Fruit fly (Drosophila melanogaster) whole organism, prepupa: ENCODE measurements around the gene CG32829.

ENCODE experiments used
- CG10631 ChIP-seq: fragments of 200-800 bp; sonication (Bioruptor generic); optimal IDR thresholded peaks from 2 replicates; lab custom pipeline; 2016; ENCODE audit warnings: missing biosample characterization, missing genetic modification characterization
- CG10669 ChIP-seq: fragments of 200-800 bp; sonication (Bioruptor generic); optimal IDR thresholded peaks from 3 replicates; lab custom pipeline; 2018; ENCODE audit warnings: missing biosample characterization, mild to moderate bottlenecking, missing genetic modification characterization, moderate library complexity
- CG11762 ChIP-seq: fragments of 200-800 bp; sonication (Bioruptor generic); optimal IDR thresholded peaks from 3 replicates; lab custom pipeline; 2016; ENCODE audit warnings: missing biosample characterization, missing genetic modification characterization; ENCODE audit not compliant: insufficient read depth
- CG15336 ChIP-seq: fragments of 200-800 bp; sonication (Bioruptor generic); IDR thresholded peaks from 2 replicates; pipeline ENCODE4 v1.3.6; 2022; ENCODE audit warnings: missing biosample characterization, missing genetic modification characterization
- CG3032 ChIP-seq: fragments of 200-800 bp; optimal IDR thresholded peaks from 2 replicates; lab custom pipeline; 2019; ENCODE audit warnings: missing biosample characterization, mild to moderate bottlenecking, missing genetic modification characterization, moderate library complexity
- CG32006 ChIP-seq: fragments of 200-800 bp; sonication (Bioruptor generic); optimal IDR thresholded peaks from 3 replicates; lab custom pipeline; 2017; ENCODE audit warnings: missing biosample characterization, mild to moderate bottlenecking, missing genetic modification characterization
- CG34406 ChIP-seq: fragments of 200-800 bp; sonication (Bioruptor generic); optimal IDR thresholded peaks from 3 replicates; lab custom pipeline; 2016; ENCODE audit warnings: missing biosample characterization, missing genetic modification characterization
- CG3919 ChIP-seq: fragments of 200-800 bp; sonication (Bioruptor generic); optimal IDR thresholded peaks from 3 replicates; lab custom pipeline; 2016; ENCODE audit warnings: missing biosample characterization, missing genetic modification characterization
- CG6163 ChIP-seq: fragments of 200-800 bp; sonication (Bioruptor generic); IDR thresholded peaks from 3 replicates; pipeline ENCODE4 v1.3.6; 2022; ENCODE audit warnings: missing biosample characterization, missing genetic modification characterization
- CG6276 ChIP-seq: fragments of 200-800 bp; sonication (Bioruptor generic); optimal IDR thresholded peaks from 2 replicates; lab custom pipeline; 2017; ENCODE audit warnings: missing biosample characterization, mild to moderate bottlenecking, missing genetic modification characterization
- CG6792 ChIP-seq: fragments of 200-800 bp; sonication (Bioruptor generic); optimal IDR thresholded peaks from 3 replicates; lab custom pipeline; 2016; ENCODE audit warnings: missing biosample characterization, missing genetic modification characterization
- CG6808 ChIP-seq: fragments of 200-800 bp; sonication (Bioruptor generic); optimal IDR thresholded peaks from 3 replicates; lab custom pipeline; 2017; ENCODE audit warnings: missing biosample characterization, missing genetic modification characterization, mild to moderate bottlenecking, moderate library complexity, missing genetic modification reagents
- CG7368 ChIP-seq: fragments of 200-800 bp; sonication (Bioruptor generic); optimal IDR thresholded peaks from 3 replicates; lab custom pipeline; 2016; ENCODE audit warnings: missing biosample characterization, missing genetic modification characterization
- CG8119 ChIP-seq: fragments of 200-800 bp; sonication (Bioruptor generic); IDR thresholded peaks from 3 replicates; pipeline ENCODE4 v1.3.6; 2022; ENCODE audit warnings: missing biosample characterization, missing genetic modification characterization
- CG8319 ChIP-seq: fragments of 200-800 bp; sonication (Bioruptor generic); optimal IDR thresholded peaks from 3 replicates; lab custom pipeline; 2016; ENCODE audit warnings: missing biosample characterization, missing genetic modification characterization
- CG9139 ChIP-seq: fragments of 200-800 bp; sonication (Bioruptor generic); optimal IDR thresholded peaks from 3 replicates; lab custom pipeline; 2017; ENCODE audit warnings: missing biosample characterization, mild to moderate bottlenecking, missing genetic modification characterization
- Eip78C ChIP-seq: fragments of 200-800 bp; sonication (Bioruptor generic); peaks from one replicate; lab custom pipeline; 2016; ENCODE audit warnings: missing biosample characterization, missing genetic modification characterization
- Ets96B ChIP-seq: fragments of 200-800 bp; optimal IDR thresholded peaks from 2 replicates; lab custom pipeline; 2019; ENCODE audit warnings: missing biosample characterization, mild to moderate bottlenecking, missing genetic modification characterization, moderate library complexity
- Hr39 ChIP-seq: fragments of 200-800 bp; sonication (Bioruptor generic); optimal IDR thresholded peaks from 2 replicates; lab custom pipeline; 2016; ENCODE audit warnings: missing biosample characterization, missing genetic modification characterization
- Hr4 ChIP-seq: fragments of 200-800 bp; sonication (Bioruptor generic); optimal IDR thresholded peaks from 3 replicates; lab custom pipeline; 2016; ENCODE audit warnings: missing biosample characterization, missing genetic modification characterization
- Lpt ChIP-seq: fragments of 200-800 bp; sonication (Bioruptor generic); optimal IDR thresholded peaks from 3 replicates; lab custom pipeline; 2016; ENCODE audit warnings: missing biosample characterization, missing genetic modification characterization
- OdsH ChIP-seq: fragments of 200-800 bp; sonication (Bioruptor generic); optimal IDR thresholded peaks from 3 replicates; lab custom pipeline; 2016; ENCODE audit warnings: missing biosample characterization, missing genetic modification characterization
- Sox15 ChIP-seq: fragments of 200-800 bp; sonication (Bioruptor generic); optimal IDR thresholded peaks from 3 replicates; lab custom pipeline; 2016; ENCODE audit warnings: missing biosample characterization, missing genetic modification characterization
- achi ChIP-seq: fragments of 200-800 bp; sonication (Bioruptor generic); optimal IDR thresholded peaks from 3 replicates; lab custom pipeline; 2016; ENCODE audit warnings: missing biosample characterization, missing genetic modification characterization
- acj6 ChIP-seq: fragments of 200-800 bp; sonication (Bioruptor generic); optimal IDR thresholded peaks from 3 replicates; lab custom pipeline; 2016; ENCODE audit warnings: missing biosample characterization, missing genetic modification characterization
- dac ChIP-seq: fragments of 200-800 bp; sonication (Bioruptor generic); optimal IDR thresholded peaks from 2 replicates; lab custom pipeline; 2017; ENCODE audit warnings: missing biosample characterization, mild to moderate bottlenecking, missing genetic modification characterization
- dsx ChIP-seq: fragments of 200-800 bp; optimal IDR thresholded peaks from 3 replicates; lab custom pipeline; 2019; ENCODE audit warnings: missing biosample characterization, mild to moderate bottlenecking, missing genetic modification characterization, moderate library complexity; ENCODE audit not compliant: poor library complexity, severe bottlenecking
- eg ChIP-seq: fragments of 200-800 bp; sonication (Bioruptor generic); IDR thresholded peaks from 3 replicates; pipeline ENCODE4 v1.3.6; 2022; ENCODE audit warnings: missing biosample characterization, missing genetic modification characterization
- esn ChIP-seq: fragments of 200-800 bp; sonication (Bioruptor generic); optimal IDR thresholded peaks from 2 replicates; lab custom pipeline; 2016; ENCODE audit warnings: missing biosample characterization, mild to moderate bottlenecking, missing genetic modification characterization, moderate library complexity
- fkh ChIP-seq: fragments of 200-800 bp; sonication (Bioruptor generic); optimal IDR thresholded peaks from 3 replicates; lab custom pipeline; 2017; ENCODE audit warnings: missing biosample characterization, mild to moderate bottlenecking, missing genetic modification characterization, moderate library complexity
- net ChIP-seq: fragments of 200-800 bp; sonication (Bioruptor generic); optimal IDR thresholded peaks from 3 replicates; lab custom pipeline; 2016; ENCODE audit warnings: missing biosample characterization, missing genetic modification characterization
- pdm3 ChIP-seq: fragments of 200-800 bp; sonication (Bioruptor generic); optimal IDR thresholded peaks from 3 replicates; lab custom pipeline; 2016; ENCODE audit warnings: missing biosample characterization, missing genetic modification characterization
- salr ChIP-seq, 2 experiments: fragments of 200-800 bp; sonication (Bioruptor generic); optimal IDR thresholded peaks; 3 replicates each; lab custom pipeline; 2016 to 2018; ENCODE audit warnings: missing biosample characterization in 2 of 2, missing genetic modification characterization in 2 of 2, mild to moderate bottlenecking in 1 of 2
- ss ChIP-seq, 2 experiments: fragments of 200-800 bp; sonication (Bioruptor generic); optimal IDR thresholded peaks; 2 replicates in 1 of 2; 3 replicates in 1 of 2; lab custom pipeline; 2017 to 2018; ENCODE audit warnings: mild to moderate bottlenecking in 2 of 2, missing biosample characterization in 2 of 2, missing genetic modification characterization in 2 of 2, moderate library complexity in 1 of 2
- svp ChIP-seq: fragments of 200-800 bp; sonication (Bioruptor generic); peaks from one replicate; lab custom pipeline; 2016; ENCODE audit warnings: missing biosample characterization, missing genetic modification characterization
- vri ChIP-seq: fragments of 200-800 bp; sonication (Bioruptor generic); optimal IDR thresholded peaks from 3 replicates; lab custom pipeline; 2016; ENCODE audit warnings: missing biosample characterization, mild to moderate bottlenecking, missing genetic modification characterization

CG32829 gene

dm6 chr2L:6874526-6875198, 41.6 kb downstream of the CG32829 start, which contains the start of gene Nlg2:
TSS of gene Nlg2 (plus strand) at chr2L:6874900.
- TF ChIP-seq CG3032 (peak; percentile 20), OdsH (GFP tag; lab: Kevin White, UChicago) (peak; percentile 6), fkh (GFP tag; lab: Kevin White, UChicago) (no peak), Lpt (GFP tag; lab: Kevin White, UChicago) (no peak), svp (GFP tag; lab: Kevin White, UChicago) (peak; percentile 5), CG6792 (no peak), achi (peak; percentile 1), Sox15 (GFP tag; lab: Kevin White, UChicago) (no peak), CG10669 (peak; percentile 8), acj6 (GFP tag; lab: Kevin White, UChicago) (peak; percentile 19), CG6276 (peak; percentile 9), CG6163 (GFP tag; lab: Robert Waterston, UW) (no peak), salr (GFP tag; optimal IDR thresholded peaks at IDR 0.05; lab: Kevin White, UChicago) (peak in 1 of 2 experiments; percentile 25), CG6808 (GFP tag; lab: Kevin White, UChicago) (peak; percentile 34), CG10631 (GFP tag; lab: Kevin White, UChicago) (peak; percentile 20), ss (GFP tag; optimal IDR thresholded peaks at IDR 0.05; lab: Kevin White, UChicago) (peak in 1 of 2 experiments; percentile 33), Eip78C (GFP tag; lab: Kevin White, UChicago) (peak; percentile 72), CG3919 (GFP tag; lab: Kevin White, UChicago) (no peak), pdm3 (GFP tag; lab: Kevin White, UChicago) (no peak), eg (GFP tag; lab: Robert Waterston, UW) (no peak), Ets96B (tag; lab: Kevin White, UChicago) (peak; percentile 33), CG32006 (GFP tag; lab: Kevin White, UChicago) (peak; percentile 55), CG34406 (GFP tag; lab: Kevin White, UChicago) (peak; percentile 31), dsx (GFP tag; lab: Kevin White, UChicago) (peak; percentile 19)

- TF ChIP-seq Hr39 (GFP tag; lab: Kevin White, UChicago) (no peak), CG8319 (GFP tag; lab: Kevin White, UChicago) (no peak), Hr4 (GFP tag; lab: Kevin White, UChicago) (no peak), Ets96B (tag; lab: Kevin White, UChicago) (no peak), CG8119 (no peak), esn (GFP tag; lab: Kevin White, UChicago) (no peak), Sox15 (GFP tag; lab: Kevin White, UChicago) (no peak), CG34406 (GFP tag; lab: Kevin White, UChicago) (no peak), dac (no peak), CG15336 (GFP tag; lab: Robert Waterston, UW) (no peak), acj6 (GFP tag; lab: Kevin White, UChicago) (no peak), CG11762 (GFP tag; lab: Kevin White, UChicago) (no peak), CG3032 (no peak), CG7368 (GFP tag; lab: Kevin White, UChicago) (no peak), CG9139 (no peak)
Measured at dm6 chr2L:6874006-6874405, 42.2 kb downstream of the CG32829 start.

- peak; percentile 16 for TF ChIP-seq vri (GFP tag; lab: Kevin White, UChicago)
- no peak for TF ChIP-seq net (GFP tag; lab: Kevin White, UChicago)
- TF ChIP-seq, all 60 proteins: peak for 1
Measured at dm6 chr2L:6870777-6871176, 45.5 kb downstream of the CG32829 start.
